Worm (Caenorhabditis elegans) whole organism, late embryonic: ENCODE data around the gene R02E4.3.

Experiments
- ama-1 ChIP-seq: fragments of 150-350 bp; optimal IDR thresholded peaks from 2 replicates; lab custom pipeline; 2014
- ceh-14 ChIP-seq: sonication (generic microtip); optimal IDR thresholded peaks from 2 replicates; lab custom pipeline; 2016; ENCODE audit warnings: missing genotype, missing genetic modification characterization, missing compliant biosample characterization
- ceh-2 ChIP-seq: sonication (generic microtip); optimal IDR thresholded peaks from 2 replicates; lab custom pipeline; 2016; ENCODE audit warnings: missing genotype, missing genetic modification characterization, missing compliant biosample characterization
- ceh-6 ChIP-seq: fragments of 200-800 bp; sonication (Bioruptor generic); optimal IDR thresholded peaks from 2 replicates; lab custom pipeline; 2018; ENCODE audit warnings: mild to moderate bottlenecking, missing genetic modification characterization, missing compliant biosample characterization
- ceh-9 ChIP-seq: sonication (generic microtip); optimal IDR thresholded peaks from 2 replicates; lab custom pipeline; 2016; ENCODE audit warnings: mild to moderate bottlenecking, missing genetic modification characterization, inconsistent platforms, missing compliant biosample characterization
- dve-1 ChIP-seq: sonication (generic microtip); optimal IDR thresholded peaks from 2 replicates; lab custom pipeline; 2017; ENCODE audit warnings: antibody characterized with exemption, mild to moderate bottlenecking, missing genetic modification characterization, missing compliant biosample characterization
- ets-4 ChIP-seq: sonication (generic microtip); optimal IDR thresholded peaks from 2 replicates; lab custom pipeline; 2016; ENCODE audit warnings: missing genetic modification characterization, missing compliant biosample characterization
- hlh-30 ChIP-seq: sonication (generic microtip); optimal IDR thresholded peaks from 2 replicates; lab custom pipeline; 2017; ENCODE audit warnings: antibody characterized with exemption, missing genetic modification characterization, missing compliant biosample characterization; ENCODE audit not compliant: insufficient read depth
- hlh-6 ChIP-seq: sonication (generic microtip); optimal IDR thresholded peaks from 2 replicates; lab custom pipeline; 2016; ENCODE audit warnings: missing genotype, missing genetic modification characterization, missing compliant biosample characterization
- hlh-8 ChIP-seq: sonication (generic microtip); optimal IDR thresholded peaks from 2 replicates; lab custom pipeline; 2016; ENCODE audit warnings: missing genotype, missing genetic modification characterization, missing compliant biosample characterization
- pat-9 ChIP-seq: fragments of 200-800 bp; sonication (Bioruptor generic); optimal IDR thresholded peaks from 2 replicates; lab custom pipeline; 2018; ENCODE audit warnings: mild to moderate bottlenecking, missing genetic modification characterization, moderate library complexity, missing compliant biosample characterization
- pha-4 ChIP-seq: fragments of 150-350 bp; optimal IDR thresholded peaks from 2 replicates; lab custom pipeline; 2018; ENCODE audit warnings: missing biosample characterization, missing genetic modification reagents, missing genetic modification characterization
- unc-3 ChIP-seq, 2 experiments: fragments of 200-800 bp in 1 of 2; sonication (Bioruptor generic) in 1 of 2; sonication (generic microtip) in 1 of 2; conservative IDR thresholded peaks in 1 of 2; optimal IDR thresholded peaks in 1 of 2; 2 replicates each; pipeline versions ENCODE4 v1.3.6 to Lab custom; 2016 to 2022; ENCODE audit warnings: missing compliant biosample characterization in 2 of 2, missing genetic modification characterization in 2 of 2, missing genetic modification reagents in 1 of 2

DNA sequence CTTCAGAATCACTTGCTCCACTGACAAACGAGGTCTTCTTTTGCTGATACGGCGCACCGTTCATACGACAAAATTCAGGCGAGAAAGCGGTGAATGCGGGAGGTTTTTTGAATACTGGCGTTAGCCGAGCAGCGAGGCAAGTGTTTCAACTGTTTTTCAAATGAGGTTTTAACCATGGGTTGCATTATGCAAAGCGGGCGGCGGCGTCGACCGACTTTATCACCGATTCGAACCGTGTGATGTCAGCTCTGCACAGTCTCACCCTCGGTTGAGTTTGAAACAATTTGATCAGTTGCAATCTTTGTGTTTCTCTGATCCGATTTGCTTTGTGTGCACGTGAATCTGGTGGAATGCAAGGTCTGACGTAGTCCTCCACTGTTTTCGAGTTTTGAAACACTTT lies 1.5 kb downstream of the R02E4.3 start, which contains the start of gene clh-4:
- TF ChIP-seq hlh-6 (tag; lab: Kevin White, UChicago), result no peak
- no peak for TF ChIP-seq ceh-9 (tag; lab: Kevin White, UChicago)
- TF ChIP-seq hlh-30 (tag; lab: Kevin White, UChicago), result no peak
- TF ChIP-seq ceh-6 (GFP tag; lab: Kevin White, UChicago), result no peak
- no peak for TF ChIP-seq unc-3 (GFP tag; conservative IDR thresholded peaks at IDR 0.05; lab: Robert Waterston, UW)
- TF ChIP-seq unc-3 (tag; optimal IDR thresholded peaks at IDR 0.05; lab: Kevin White, UChicago), result no peak
- no peak for TF ChIP-seq dve-1 (tag; lab: Kevin White, UChicago)
- TF ChIP-seq hlh-8 (tag; lab: Kevin White, UChicago), result no peak
- TF ChIP-seq ceh-14, result no peak
- TF ChIP-seq pat-9 (tag; lab: Kevin White, UChicago), result no peak
- no peak for TF ChIP-seq ets-4 (tag; lab: Kevin White, UChicago)
- TF ChIP-seq ceh-2 (tag; lab: Kevin White, UChicago), result no peak
- no peak for TF ChIP-seq ama-1 (lab: Kevin White, UChicago)
- no peak for TF ChIP-seq pha-4 (tag; lab: Kevin White, UChicago)
